Worm (Caenorhabditis elegans): Measurements from ENCODE around the gene srz-63.

Gene srz-63

DNA sequence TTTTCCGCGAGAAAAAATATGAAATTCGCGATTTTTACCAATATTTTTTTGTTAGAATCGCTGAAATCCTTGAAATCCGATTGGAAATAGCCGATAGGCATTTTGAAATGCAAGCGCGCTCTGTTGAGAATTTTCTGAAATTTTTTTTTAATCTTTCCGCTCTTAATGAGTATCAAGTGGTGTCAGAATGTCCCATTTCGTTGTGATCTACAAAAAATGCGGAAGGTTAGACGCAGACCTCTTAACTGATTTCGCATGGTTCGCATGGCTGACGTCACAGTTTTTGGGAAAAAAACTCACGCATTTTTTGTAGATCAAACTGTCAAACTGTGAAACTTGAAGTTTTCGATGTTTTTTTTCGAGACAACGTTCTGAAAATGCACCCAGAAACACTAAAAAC, 6.6 kb upstream of the srz-63 start, which contains the start of gene srw-66:
Gene srw-66 (minus strand): TSS at position 101 of the 400 bp plus-strand sequence.
- TF ChIP-seq unc-55 (GFP tag; optimal IDR thresholded peaks at IDR 0.05) = no peak
- TF ChIP-seq snpc-4 (tag; optimal IDR thresholded peaks at IDR 0.05) = no peak
- no peak for TF ChIP-seq lsy-2 (tag; optimal IDR thresholded peaks at IDR 0.05)
- no peak for TF ChIP-seq mab-5 (tag; optimal IDR thresholded peaks at IDR 0.05)
- no peak for TF ChIP-seq nhr-21 (tag; optimal IDR thresholded peaks at IDR 0.05)
- TF ChIP-seq ZK546.5 (tag; optimal IDR thresholded peaks at IDR 0.05) = no peak
- no peak for TF ChIP-seq elt-1 (tag; optimal IDR thresholded peaks at IDR 0.05)
- no peak for TF ChIP-seq lin-11 (tag; optimal IDR thresholded peaks at IDR 0.05)
- TF ChIP-seq gmeb-1 (tag; optimal IDR thresholded peaks at IDR 0.05) = no peak

DNA sequence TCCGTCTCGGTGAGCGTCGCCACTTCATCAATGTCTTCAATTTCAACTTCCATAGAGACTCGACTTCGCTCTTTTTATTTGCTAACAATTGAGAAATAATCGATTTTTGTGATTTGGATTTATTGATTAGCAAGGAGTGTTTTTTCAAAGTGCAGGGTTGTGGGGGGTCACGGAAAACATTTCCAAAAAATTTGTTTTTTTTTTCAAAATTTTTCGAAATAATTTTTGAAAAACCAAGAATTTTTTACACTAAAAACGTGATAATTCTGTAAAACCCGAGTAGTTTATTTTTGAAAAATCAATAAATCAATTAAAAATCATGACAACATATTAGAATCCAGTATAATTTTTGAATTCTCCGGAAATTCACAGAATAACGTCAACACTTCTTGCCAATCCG, 3.0 kb upstream of the srz-63 start, which contains the start of gene Y57G7A.5:
Gene Y57G7A.5 (minus strand): TSS at position 101 of the 400 bp plus-strand sequence.
- TF ChIP-seq ztf-11 (tag; optimal IDR thresholded peaks at IDR 0.05) (no peak), nhr-23 (tag; optimal IDR thresholded peaks at IDR 0.05) (no peak), egl-27 (tag; optimal IDR thresholded peaks at IDR 0.05) (no peak), aly-2 (tag; optimal IDR thresholded peaks at IDR 0.05) (no peak), nhr-11 (tag; optimal IDR thresholded peaks at IDR 0.05) (no peak), nhr-6 (tag; optimal IDR thresholded peaks at IDR 0.05) (no peak), skn-1 (tag; optimal IDR thresholded peaks at IDR 0.05) (no peak), C34F6.9 (tag; optimal IDR thresholded peaks at IDR 0.05) (no peak), nhr-12 (tag; optimal IDR thresholded peaks at IDR 0.05) (no peak)

DNA sequence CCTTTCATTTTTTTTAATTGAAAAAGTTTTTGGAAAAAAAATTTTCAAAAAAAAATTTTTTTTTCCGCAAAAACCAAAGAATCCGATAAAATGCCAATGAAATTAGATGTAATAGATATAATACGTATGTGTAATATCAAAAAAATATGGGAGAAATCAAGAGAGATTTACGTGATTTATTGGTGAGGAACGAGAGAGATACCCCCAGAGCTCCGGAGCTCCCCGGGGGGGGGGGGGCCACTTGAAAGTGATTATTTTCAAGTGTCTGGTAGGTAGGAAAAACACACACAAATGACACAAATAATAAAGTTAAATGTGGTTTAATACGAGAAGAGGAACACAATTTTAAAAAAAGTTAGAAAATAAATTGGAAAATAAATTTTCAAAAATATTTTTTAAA, 1.7 kb upstream of the srz-63 start, which contains the start of gene Y57G7A.11:
Gene Y57G7A.11 (minus strand): TSS at position 101 of the 400 bp plus-strand sequence.
- TF ChIP-seq mbf-1 (tag; optimal IDR thresholded peaks at IDR 0.05) (no peak), unc-62 (GFP tag; optimal IDR thresholded peaks at IDR 0.05) (no peak), nhr-10 (tag; optimal IDR thresholded peaks at IDR 0.05) (no peak), R02D3.7 (tag; optimal IDR thresholded peaks at IDR 0.05) (no peak), nhr-11 (tag; optimal IDR thresholded peaks at IDR 0.05) (no peak), elt-3 (tag; optimal IDR thresholded peaks at IDR 0.05) (no peak), peb-1 (tag; optimal IDR thresholded peaks at IDR 0.05) (no peak), ztf-4 (tag; optimal IDR thresholded peaks at IDR 0.05) (no peak), C34F6.9 (tag; optimal IDR thresholded peaks at IDR 0.05) (no peak), unc-55 (GFP tag; optimal IDR thresholded peaks at IDR 0.05) (no peak), egl-27 (tag; optimal IDR thresholded peaks at IDR 0.05) (no peak), nhr-25 (tag; optimal IDR thresholded peaks at IDR 0.05) (no peak), F13H6.1 (tag; optimal IDR thresholded peaks at IDR 0.05) (no peak), zag-1 (tag; optimal IDR thresholded peaks at IDR 0.05) (no peak), lin-13 (GFP tag; optimal IDR thresholded peaks at IDR 0.05) (no peak), skn-1 (tag; optimal IDR thresholded peaks at IDR 0.05) (no peak)

DNA sequence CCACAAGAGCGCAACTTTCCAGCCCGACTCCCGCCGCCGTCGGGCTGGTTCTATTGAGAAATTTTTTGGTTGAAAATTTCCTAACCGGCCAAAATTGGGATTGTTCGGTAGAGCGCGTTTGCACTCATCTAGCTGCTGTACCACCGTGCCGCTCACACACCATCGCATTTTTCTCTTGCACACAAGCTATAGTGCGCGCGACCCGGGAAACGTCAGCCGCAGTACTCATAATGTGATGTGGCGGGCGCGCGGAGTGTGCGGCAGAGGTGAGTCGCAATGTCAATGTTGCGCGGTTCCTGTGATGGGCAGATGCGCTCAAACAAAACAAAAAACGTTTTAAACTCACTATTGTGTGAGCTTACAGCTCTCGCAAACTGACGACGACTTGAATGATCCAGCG, 6.5 kb downstream of the srz-63 start:
- TF ChIP-seq nhr-12 (tag; optimal IDR thresholded peaks at IDR 0.05) = no peak
- no peak for TF ChIP-seq lsy-2 (tag; optimal IDR thresholded peaks at IDR 0.05)
- no peak for TF ChIP-seq mab-5 (tag; optimal IDR thresholded peaks at IDR 0.05)
- TF ChIP-seq lin-11 (tag; optimal IDR thresholded peaks at IDR 0.05) = no peak
- no peak for TF ChIP-seq fos-1 (tag; optimal IDR thresholded peaks at IDR 0.05)
- no peak for TF ChIP-seq nhr-10 (tag; optimal IDR thresholded peaks at IDR 0.05)
- no peak for TF ChIP-seq lin-39 (tag; optimal IDR thresholded peaks at IDR 0.05)
- no peak for TF ChIP-seq nhr-129 (tag; optimal IDR thresholded peaks at IDR 0.05)
- no peak for TF ChIP-seq sma-3 (GFP tag; optimal IDR thresholded peaks at IDR 0.05)
- no peak for TF ChIP-seq crh-2 (tag; optimal IDR thresholded peaks at IDR 0.05)
- no peak for TF ChIP-seq alr-1 (tag; optimal IDR thresholded peaks at IDR 0.05)
- TF ChIP-seq ceh-16 (tag; optimal IDR thresholded peaks at IDR 0.05) = no peak
- TF ChIP-seq unc-39 (tag; optimal IDR thresholded peaks at IDR 0.05) = no peak
- TF ChIP-seq unc-62 (GFP tag; optimal IDR thresholded peaks at IDR 0.05) = no peak
- TF ChIP-seq R02D3.7 (tag; optimal IDR thresholded peaks at IDR 0.05) = no peak

DNA sequence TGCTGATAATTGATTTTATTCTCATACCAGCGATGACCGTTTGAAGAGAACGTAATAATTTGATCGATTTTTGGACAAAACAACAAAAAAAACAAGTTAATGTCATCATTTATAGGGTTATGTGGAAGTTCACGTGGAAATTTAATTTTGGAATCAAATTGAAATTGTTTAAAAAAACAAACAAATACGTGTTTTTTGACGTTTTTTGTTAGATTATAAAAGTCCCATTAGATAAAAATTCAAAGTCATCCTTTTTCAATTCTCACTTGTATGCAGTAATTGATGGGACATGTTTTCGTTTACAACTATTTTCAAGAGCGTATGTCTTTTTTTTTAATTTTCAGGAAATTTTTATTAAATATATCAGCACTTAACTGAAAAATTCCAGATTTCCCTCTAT, 7.1 kb downstream of the srz-63 start, which contains the start of the genes Y57G7A.6 and Y57G7A.3:
Gene Y57G7A.6 (minus strand): TSS at position 101 of the 400 bp plus-strand sequence.
Gene Y57G7A.3 (plus strand): TSS at position 269 of the 400 bp plus-strand sequence.
- TF ChIP-seq alr-1 (tag; optimal IDR thresholded peaks at IDR 0.05) = no peak

Measured in whole organism, L2 larva.